Fruit fly (Drosophila melanogaster) S2 (cell line): ENCODE data around the gene CG7059.

ENCODE experiments used
- CG8478 ChIP-seq: fragments of >200 bp; optimal IDR thresholded peaks from 2 replicates; lab custom pipeline; 2018
- CTCF ChIP-seq, 2 experiments: fragments of >200 bp; optimal IDR thresholded peaks; 2 replicates each; lab custom pipeline; 2018

DNA sequence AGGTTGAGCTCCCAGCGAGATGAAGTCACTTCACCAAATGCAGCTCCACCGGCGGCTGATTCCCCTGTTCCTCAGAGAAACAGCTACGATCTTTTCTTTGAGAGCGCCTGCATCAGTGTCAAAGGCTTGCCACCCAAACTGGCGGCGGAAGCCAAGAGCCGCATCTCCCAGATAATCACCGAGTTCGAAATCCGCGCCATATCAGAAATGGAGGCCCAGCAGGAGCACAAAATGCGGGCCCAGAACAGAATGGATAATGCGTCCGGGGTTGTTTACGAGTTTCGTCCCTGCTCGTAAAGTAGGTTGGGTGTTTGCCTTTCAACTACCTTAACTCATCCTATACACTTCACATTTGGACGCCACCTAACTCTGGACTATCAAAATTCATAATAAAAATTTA, 7.8 kb upstream of the CG7059 start, which contains the start of gene Gpdh3:
- TF ChIP-seq CTCF (optimal IDR thresholded peaks at IDR 0.05; lab: Kevin White, UChicago) (no peak), CG8478 (lab: Kevin White, UChicago) (no peak)
